Worm (Caenorhabditis elegans): ENCODE measurements around the gene vig-1.

vig-1 gene

DNA sequence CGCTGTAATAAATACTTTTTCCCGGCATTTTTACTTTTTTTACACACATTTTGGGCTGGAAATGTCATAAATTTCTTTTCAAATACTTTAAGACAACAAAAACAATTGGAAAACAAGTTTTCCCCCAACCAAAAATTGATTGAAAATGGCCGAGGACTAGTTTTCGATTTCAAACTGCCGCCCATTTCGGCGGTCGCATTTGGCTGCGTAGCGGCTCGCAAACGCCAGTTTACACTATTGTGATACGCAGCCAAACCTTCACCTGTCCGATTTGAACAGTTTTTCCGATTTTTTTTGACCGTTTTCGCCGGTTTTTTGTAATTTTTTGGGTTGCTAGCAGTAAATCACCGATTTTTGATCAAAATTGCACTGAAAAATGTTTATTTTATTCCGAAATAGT is 425 bp upstream of the vig-1 start (continued):
- no peak for TF ChIP-seq nhr-179 (tag; optimal IDR thresholded peaks at IDR 0.05)
- peak; percentile 99 for TF ChIP-seq attf-5 (GFP tag; optimal IDR thresholded peaks at IDR 0.05)
- peak; percentile 98 for TF ChIP-seq dox-1 (GFP tag; IDR thresholded peaks at IDR 0.05)
- TF ChIP-seq madf-6 (GFP tag; IDR thresholded peaks at IDR 0.05) = peak; percentile 92
- TF ChIP-seq ztf-25 (GFP tag; IDR thresholded peaks at IDR 0.05) = peak; percentile 73
- TF ChIP-seq ceh-100 (GFP tag; IDR thresholded peaks at IDR 0.05) = peak; percentile 85
- peak; percentile 76; the same call in 1 of the 2 replicates for TF ChIP-seq Y79H2A.3 (GFP tag; conservative IDR thresholded peaks at IDR 0.05)
- peak; percentile 73 for TF ChIP-seq ztf-18 (tag; optimal IDR thresholded peaks at IDR 0.05)
- TF ChIP-seq lin-26 (GFP tag; IDR thresholded peaks at IDR 0.05) = peak; percentile 81
- no peak for TF ChIP-seq T07F8.4 (tag; optimal IDR thresholded peaks at IDR 0.05)
- peak; percentile 95 for TF ChIP-seq mcd-1 (GFP tag; IDR thresholded peaks at IDR 0.05)
- TF ChIP-seq atf-7 (tag; optimal IDR thresholded peaks at IDR 0.05) = peak; percentile 89
- no peak for TF ChIP-seq mes-4 (tag; optimal IDR thresholded peaks at IDR 0.05)
- peak; percentile 88 for TF ChIP-seq unc-130 (GFP tag; optimal IDR thresholded peaks at IDR 0.05)
- peak; percentile 94 for TF ChIP-seq K11D2.4 (GFP tag; IDR thresholded peaks at IDR 0.05)
- TF ChIP-seq ets-4 (GFP tag; optimal IDR thresholded peaks at IDR 0.05) = no peak
- TF ChIP-seq athp-1 (tag; optimal IDR thresholded peaks at IDR 0.05) = peak; percentile 95
- TF ChIP-seq lsy-27 (tag; optimal IDR thresholded peaks at IDR 0.05; ENCODE audit: borderline replicate concordance, insufficient read depth) = peak; percentile 10
- peak; percentile 97 for TF ChIP-seq ekl-4 (GFP tag; IDR thresholded peaks at IDR 0.05)
- TF ChIP-seq sea-2 (GFP tag; IDR thresholded peaks at IDR 0.05) = no peak
- peak; percentile 97 for TF ChIP-seq pbrm-1 (GFP tag; IDR thresholded peaks at IDR 0.05)
- TF ChIP-seq cebp-1 (GFP tag; IDR thresholded peaks at IDR 0.05) = peak; percentile 80
- TF ChIP-seq cebp-1 (tag; optimal IDR thresholded peaks at IDR 0.05) = peak; percentile 91
- TF ChIP-seq ceh-58 (GFP tag; IDR thresholded peaks at IDR 0.05) = peak; percentile 47; the same call in 1 of the 2 replicates
- peak; percentile 79; the same call in 1 of the 2 replicates for TF ChIP-seq hmg-20 (GFP tag; IDR thresholded peaks at IDR 0.05)
- peak; percentile 34 for TF ChIP-seq B0261.1 (tag; optimal IDR thresholded peaks at IDR 0.05)
- peak; percentile 80 for TF ChIP-seq snpc-1.3 (tag; optimal IDR thresholded peaks at IDR 0.05; ENCODE audit: insufficient read depth)
- peak; percentile 88 for TF ChIP-seq ZK185.1 (tag; optimal IDR thresholded peaks at IDR 0.05; ENCODE audit: poor library complexity, severe bottlenecking)
- peak; percentile 97 for TF ChIP-seq lin-40 (tag; optimal IDR thresholded peaks at IDR 0.05)
- TF ChIP-seq nhr-27 (tag; optimal IDR thresholded peaks at IDR 0.05) = peak; percentile 20
- TF ChIP-seq F55B11.4 (tag; optimal IDR thresholded peaks at IDR 0.05; ENCODE audit: borderline replicate concordance, insufficient read depth) = no peak
- peak; percentile 97 for TF ChIP-seq F23B12.7 (tag; optimal IDR thresholded peaks at IDR 0.05; ENCODE audit: insufficient read depth)
- TF ChIP-seq Y53F4B.3 (GFP tag; IDR thresholded peaks at IDR 0.05) = peak; percentile 78; the same call in 1 of the 2 replicates
- peak; percentile 81 to 89 for TF ChIP-seq let-607 (tag; optimal IDR thresholded peaks at IDR 0.05)
- peak; percentile 98 for TF ChIP-seq ceh-27 (GFP tag; optimal IDR thresholded peaks at IDR 0.05)
- peak; percentile 84 for TF ChIP-seq F33H1.4 (GFP tag; IDR thresholded peaks at IDR 0.05)
- no peak for TF ChIP-seq F57A8.1 (GFP tag; optimal IDR thresholded peaks at IDR 0.05)
- no peak for TF ChIP-seq F10E7.11 (tag; optimal IDR thresholded peaks at IDR 0.05)
- peak; percentile 75 for TF ChIP-seq gei-17 (GFP tag; optimal IDR thresholded peaks at IDR 0.05)
- peak; percentile 72 for TF ChIP-seq madf-8 (GFP tag; conservative IDR thresholded peaks at IDR 0.05)
- TF ChIP-seq rec-8 (tag; optimal IDR thresholded peaks at IDR 0.05) = no peak

Data from whole organism, young adult.